Fruit fly (Drosophila melanogaster) whole organism, wandering third instar larva: ENCODE results near the gene CG4022.

Experiments used
- Hr78 ChIP-seq: fragments of >200 bp; optimal IDR thresholded peaks from 2 replicates; lab custom pipeline; 2017; ENCODE audit warnings: missing biosample characterization, missing genetic modification characterization
- Vsx2 ChIP-seq: fragments of 200-300, 225-300 bp; sonication (Bioruptor generic); optimal IDR thresholded peaks from 2 replicates; lab custom pipeline; 2018; ENCODE audit warnings: missing biosample characterization, missing genetic modification characterization; ENCODE audit not compliant: partially characterized antibody
- ey ChIP-seq: fragments of 200-800 bp; sonication (Bioruptor generic); optimal IDR thresholded peaks from 2 replicates; lab custom pipeline; 2016; ENCODE audit warnings: missing biosample characterization, missing genetic modification characterization
- fru ChIP-seq: fragments of 200-800 bp; sonication (Bioruptor generic); optimal IDR thresholded peaks from 3 replicates; lab custom pipeline; 2016; ENCODE audit warnings: missing biosample characterization, mild to moderate bottlenecking, missing genetic modification characterization
- pan ChIP-seq: fragments of >200 bp; optimal IDR thresholded peaks from 2 replicates; lab custom pipeline; 2017
- psq ChIP-seq: fragments of 200-800 bp; sonication (Bioruptor generic); optimal IDR thresholded peaks from 3 replicates; lab custom pipeline; 2017; ENCODE audit warnings: missing biosample characterization, mild to moderate bottlenecking, missing genetic modification characterization, moderate library complexity
- usp ChIP-seq: fragments of >200 bp; optimal IDR thresholded peaks from 2 replicates; lab custom pipeline; 2017; ENCODE audit warnings: missing biosample characterization, missing genetic modification characterization

dm6 chr3L:9451522-9452118 is 41.0 kb upstream of the CG4022 start, which contains the start of the genes CG3448 and ghi:
- TF ChIP-seq fru (GFP tag; lab: Kevin White, UChicago), result peak; percentile 83
- no peak for TF ChIP-seq Hr78 (GFP tag; lab: Kevin White, UChicago)
- no peak for TF ChIP-seq Vsx2 (GFP tag; lab: Kevin White, UChicago)
- TF ChIP-seq usp (GFP tag; lab: Kevin White, UChicago), result no peak
- TF ChIP-seq pan (lab: Kevin White, UChicago), result no peak
- TF ChIP-seq ey (GFP tag; lab: Kevin White, UChicago), result peak; percentile 43
- peak; percentile 42 for TF ChIP-seq psq (GFP tag; lab: Kevin White, UChicago)
